Fruit fly (Drosophila melanogaster) whole organism, prepupa: ENCODE results near the gene Shal.
A peak's percentile ranks its signal among the peaks of the same experiment; 100 is the strongest.

Source experiments
- CG31627 ChIP-seq: fragments of 200-800 bp; sonication (Bioruptor generic); optimal IDR thresholded peaks from 3 replicates; lab custom pipeline; 2016; ENCODE audit warnings: missing biosample characterization, missing genetic modification characterization
- CG32006 ChIP-seq: fragments of 200-800 bp; sonication (Bioruptor generic); optimal IDR thresholded peaks from 3 replicates; lab custom pipeline; 2017; ENCODE audit warnings: missing biosample characterization, mild to moderate bottlenecking, missing genetic modification characterization
- CG6808 ChIP-seq: fragments of 200-800 bp; sonication (Bioruptor generic); optimal IDR thresholded peaks from 3 replicates; lab custom pipeline; 2017; ENCODE audit warnings: missing biosample characterization, missing genetic modification characterization, mild to moderate bottlenecking, moderate library complexity, missing genetic modification reagents
- CG7368 ChIP-seq: fragments of 200-800 bp; sonication (Bioruptor generic); optimal IDR thresholded peaks from 3 replicates; lab custom pipeline; 2016; ENCODE audit warnings: missing biosample characterization, missing genetic modification characterization
- CG8119 ChIP-seq: fragments of 200-800 bp; sonication (Bioruptor generic); IDR thresholded peaks from 3 replicates; pipeline ENCODE4 v1.3.6; 2022; ENCODE audit warnings: missing biosample characterization, missing genetic modification characterization
- Hr39 ChIP-seq: fragments of 200-800 bp; sonication (Bioruptor generic); optimal IDR thresholded peaks from 2 replicates; lab custom pipeline; 2016; ENCODE audit warnings: missing biosample characterization, missing genetic modification characterization
- OdsH ChIP-seq: fragments of 200-800 bp; sonication (Bioruptor generic); optimal IDR thresholded peaks from 3 replicates; lab custom pipeline; 2016; ENCODE audit warnings: missing biosample characterization, missing genetic modification characterization
- Sox14 ChIP-seq: fragments of 200-800 bp; sonication (Bioruptor generic); optimal IDR thresholded peaks from 3 replicates; lab custom pipeline; 2016; ENCODE audit warnings: missing biosample characterization, missing genetic modification characterization
- acj6 ChIP-seq: fragments of 200-800 bp; sonication (Bioruptor generic); optimal IDR thresholded peaks from 3 replicates; lab custom pipeline; 2016; ENCODE audit warnings: missing biosample characterization, missing genetic modification characterization
- esn ChIP-seq: fragments of 200-800 bp; sonication (Bioruptor generic); optimal IDR thresholded peaks from 2 replicates; lab custom pipeline; 2016; ENCODE audit warnings: missing biosample characterization, mild to moderate bottlenecking, missing genetic modification characterization, moderate library complexity
- fkh ChIP-seq: fragments of 200-800 bp; sonication (Bioruptor generic); optimal IDR thresholded peaks from 3 replicates; lab custom pipeline; 2017; ENCODE audit warnings: missing biosample characterization, mild to moderate bottlenecking, missing genetic modification characterization, moderate library complexity
- svp ChIP-seq: fragments of 200-800 bp; sonication (Bioruptor generic); peaks from one replicate; lab custom pipeline; 2016; ENCODE audit warnings: missing biosample characterization, missing genetic modification characterization

DNA sequence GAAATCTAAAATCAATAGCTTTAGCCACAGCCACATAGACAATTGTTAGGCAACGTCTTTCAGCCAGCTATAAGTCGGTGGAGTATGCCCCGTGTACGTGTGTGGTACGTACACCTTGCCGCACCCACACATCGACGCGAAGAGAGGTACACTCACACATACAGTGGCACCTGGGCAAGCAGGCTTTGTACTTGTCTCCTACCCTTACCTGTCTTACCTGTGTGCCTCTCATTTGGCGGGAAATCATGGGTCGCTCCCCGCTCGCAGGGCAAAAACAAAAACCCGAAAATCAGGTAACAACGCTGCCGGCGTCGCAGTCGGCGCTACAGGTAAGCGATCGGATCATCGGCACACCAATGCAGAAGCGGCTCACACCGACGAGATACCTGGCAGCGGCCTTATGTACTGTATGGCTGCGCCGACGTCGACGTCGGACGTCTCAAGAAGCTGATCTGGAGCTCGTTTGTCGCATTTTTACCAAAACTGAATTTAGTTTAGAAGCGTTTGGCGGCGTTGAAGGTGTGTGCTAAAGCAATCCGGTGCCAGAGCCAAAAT lies 22.1 kb downstream of the Shal start:
- TF ChIP-seq CG6808 (GFP tag; lab: Kevin White, UChicago) (peak; percentile 16), svp (GFP tag; lab: Kevin White, UChicago) (no peak), Sox14 (no peak), acj6 (no peak), fkh (GFP tag; lab: Kevin White, UChicago) (no peak), CG8119 (GFP tag; lab: Robert Waterston, UW) (no peak), CG31627 (GFP tag; lab: Kevin White, UChicago) (no peak), OdsH (GFP tag; lab: Kevin White, UChicago) (no peak), CG32006 (GFP tag; lab: Kevin White, UChicago) (no peak), esn (GFP tag; lab: Kevin White, UChicago) (no peak), CG7368 (GFP tag; lab: Kevin White, UChicago) (no peak), Hr39 (GFP tag; lab: Kevin White, UChicago) (no peak)
